Worm (Caenorhabditis elegans): ENCODE measurements around the gene R11H6.5.

Gene R11H6.5

ce11 chrV:14594103-14594502, 17.9 kb downstream of the R11H6.5 start:
- TF ChIP-seq jun-1 (tag; optimal IDR thresholded peaks at IDR 0.05) (no peak), ztf-11 (tag; optimal IDR thresholded peaks at IDR 0.05) (no peak), ceh-28 (tag; optimal IDR thresholded peaks at IDR 0.05) (no peak), ZK546.5 (tag; optimal IDR thresholded peaks at IDR 0.05) (no peak), nhr-76 (tag; optimal IDR thresholded peaks at IDR 0.05) (no peak)

ce11 chrV:14585351-14585750, 26.7 kb downstream of the R11H6.5 start, which contains the start of gene Y40H4A.2:
Gene Y40H4A.2 (minus strand): TSS chrV:14585451.
- TF ChIP-seq R02D3.7 (tag; optimal IDR thresholded peaks at IDR 0.05) (no peak), ceh-82 (tag; optimal IDR thresholded peaks at IDR 0.05) (no peak), zag-1 (tag; optimal IDR thresholded peaks at IDR 0.05) (no peak), skn-1 (tag; optimal IDR thresholded peaks at IDR 0.05) (no peak), fkh-10 (GFP tag; optimal IDR thresholded peaks at IDR 0.05) (no peak), nhr-25 (tag; optimal IDR thresholded peaks at IDR 0.05) (no peak), sea-2 (GFP tag; optimal IDR thresholded peaks at IDR 0.05) (no peak), elt-1 (tag; optimal IDR thresholded peaks at IDR 0.05) (no peak), aly-2 (tag; optimal IDR thresholded peaks at IDR 0.05) (no peak), fkh-2 (tag; optimal IDR thresholded peaks at IDR 0.05) (no peak), eor-1 (tag; optimal IDR thresholded peaks at IDR 0.05) (no peak), nhr-76 (tag; optimal IDR thresholded peaks at IDR 0.05) (no peak), ztf-11 (tag; optimal IDR thresholded peaks at IDR 0.05) (no peak), nhr-11 (tag; optimal IDR thresholded peaks at IDR 0.05) (no peak)

ce11 chrV:14579619-14580018, 32.4 kb downstream of the R11H6.5 start, which contains the start of gene gar-3:
Gene gar-3 (minus strand): TSS chrV:14579719.
- TF ChIP-seq elt-3 (tag; optimal IDR thresholded peaks at IDR 0.05) (no peak), ztf-11 (tag; optimal IDR thresholded peaks at IDR 0.05) (no peak), ama-1 (optimal IDR thresholded peaks at IDR 0.05) (no peak), egl-5 (tag; optimal IDR thresholded peaks at IDR 0.05) (no peak), lin-39 (tag; optimal IDR thresholded peaks at IDR 0.05) (no peak), ceh-9 (tag; optimal IDR thresholded peaks at IDR 0.05) (no peak), aly-2 (tag; optimal IDR thresholded peaks at IDR 0.05) (no peak), skn-1 (tag; optimal IDR thresholded peaks at IDR 0.05) (no peak), jun-1 (tag; optimal IDR thresholded peaks at IDR 0.05) (no peak), nhr-28 (tag; optimal IDR thresholded peaks at IDR 0.05) (no peak), unc-62 (GFP tag; optimal IDR thresholded peaks at IDR 0.05) (no peak), ZK546.5 (tag; optimal IDR thresholded peaks at IDR 0.05) (no peak)

DNA sequence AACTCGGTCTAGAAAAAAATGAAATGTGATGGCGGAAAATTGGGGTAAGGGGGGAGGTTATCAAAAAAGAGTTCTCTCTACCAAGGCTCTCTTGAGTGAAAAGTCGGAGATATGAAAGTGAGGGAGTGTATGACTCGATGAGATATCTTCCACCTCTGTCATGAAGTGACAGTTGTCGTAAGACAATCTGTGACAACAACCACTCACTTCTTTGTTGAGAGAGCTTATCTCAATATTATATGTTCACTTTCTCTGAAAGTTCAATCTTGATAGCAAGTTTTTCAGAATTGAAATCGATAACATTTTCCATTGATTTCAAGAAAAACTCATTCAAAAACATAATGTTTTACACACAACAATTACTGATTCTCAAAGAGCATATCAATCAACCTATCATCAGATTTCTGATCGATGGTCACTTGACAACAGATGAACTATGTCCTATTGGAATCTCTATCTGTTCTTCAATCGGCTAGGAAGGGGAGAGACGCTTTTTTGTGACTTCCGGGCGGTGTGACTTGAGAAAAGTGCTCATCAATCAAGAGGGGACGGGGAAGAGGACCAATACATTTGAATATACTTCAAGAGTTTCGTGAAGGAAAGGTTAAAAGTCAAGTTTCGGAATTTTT, 35.2 kb downstream of the R11H6.5 start:
- TF ChIP-seq skn-1 (tag; optimal IDR thresholded peaks at IDR 0.05) = no peak
- no peak for TF ChIP-seq ZK546.5 (tag; optimal IDR thresholded peaks at IDR 0.05)
- TF ChIP-seq elt-1 (tag; optimal IDR thresholded peaks at IDR 0.05) = peak; percentile 70
- no peak for TF ChIP-seq nhr-76 (tag; optimal IDR thresholded peaks at IDR 0.05)
- TF ChIP-seq egl-5 (tag; optimal IDR thresholded peaks at IDR 0.05) = peak; percentile 21
- peak; percentile 6 for TF ChIP-seq lin-39 (tag; optimal IDR thresholded peaks at IDR 0.05)
- no peak for TF ChIP-seq nhr-12 (tag; optimal IDR thresholded peaks at IDR 0.05)

DNA sequence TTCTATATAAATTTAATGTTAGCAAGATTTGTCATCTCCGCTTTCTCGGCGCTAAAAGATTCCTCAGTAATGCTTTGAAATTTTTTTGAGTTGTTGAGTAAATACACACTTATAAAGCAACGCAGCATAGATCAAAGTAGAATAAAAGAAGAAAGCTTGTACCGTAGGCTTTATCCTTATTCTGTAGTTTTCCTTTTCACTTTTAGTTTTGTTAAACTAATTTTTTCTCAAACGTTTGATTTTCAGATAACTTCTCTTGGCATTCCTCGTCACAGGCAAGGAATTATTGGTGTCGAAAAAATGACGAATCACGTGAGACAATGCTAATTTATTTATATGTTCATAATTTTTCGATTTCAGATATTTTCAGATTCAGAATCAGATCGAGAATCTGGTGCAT, 49.4 kb downstream of the R11H6.5 start, which contains the start of gene C53A5.11:
Gene C53A5.11 (plus strand): TSS at position 301 of the 400 bp plus-strand sequence.
- no peak for TF ChIP-seq nhr-28 (tag; optimal IDR thresholded peaks at IDR 0.05)
- TF ChIP-seq unc-62 (GFP tag; optimal IDR thresholded peaks at IDR 0.05) = no peak
- TF ChIP-seq ceh-28 (tag; optimal IDR thresholded peaks at IDR 0.05) = no peak
- TF ChIP-seq nhr-67 (tag; optimal IDR thresholded peaks at IDR 0.05) = no peak
- no peak for TF ChIP-seq ceh-9 (tag; optimal IDR thresholded peaks at IDR 0.05)
- no peak for TF ChIP-seq zag-1 (tag; optimal IDR thresholded peaks at IDR 0.05)
- no peak for TF ChIP-seq nhr-237 (tag; optimal IDR thresholded peaks at IDR 0.05)
- TF ChIP-seq lin-39 (tag; optimal IDR thresholded peaks at IDR 0.05) = no peak
- no peak for TF ChIP-seq nhr-11 (tag; optimal IDR thresholded peaks at IDR 0.05)
- no peak for TF ChIP-seq fkh-2 (tag; optimal IDR thresholded peaks at IDR 0.05)
- no peak for TF ChIP-seq ceh-82 (tag; optimal IDR thresholded peaks at IDR 0.05)
